Worm (Caenorhabditis elegans) whole organism, early embryonic: ENCODE measurements around the gene ugt-30.

Source experiments
- F13C5.2 ChIP-seq: sonication (generic microtip); optimal IDR thresholded peaks from 2 replicates; lab custom pipeline; 2017; ENCODE audit warnings: mild to moderate bottlenecking, missing genetic modification characterization, inconsistent platforms, missing compliant biosample characterization
- aly-1 ChIP-seq: sonication (generic microtip); optimal IDR thresholded peaks from 2 replicates; lab custom pipeline; 2016; ENCODE audit warnings: missing genetic modification characterization, missing compliant biosample characterization
- ama-1 ChIP-seq: fragments of 150-350 bp; optimal IDR thresholded peaks from 2 replicates; lab custom pipeline; 2014
- ceh-13 ChIP-seq: fragments of 200-800 bp; sonication (Bioruptor generic); optimal IDR thresholded peaks from 2 replicates; lab custom pipeline; 2018; ENCODE audit warnings: mild to moderate bottlenecking, missing genetic modification characterization, missing compliant biosample characterization
- ceh-36 ChIP-seq: sonication (generic microtip); optimal IDR thresholded peaks from 2 replicates; lab custom pipeline; 2016; ENCODE audit warnings: missing genetic modification characterization, inconsistent platforms, missing compliant biosample characterization
- flt-1 ChIP-seq: fragments of 200-800 bp; sonication (Bioruptor generic); IDR thresholded peaks from 2 replicates; pipeline ENCODE4 v1.3.6; 2022; ENCODE audit warnings: missing genetic modification characterization, missing compliant biosample characterization
- hnd-1 ChIP-seq: sonication (generic microtip); optimal IDR thresholded peaks from 2 replicates; lab custom pipeline; 2016; ENCODE audit warnings: missing genetic modification characterization, missing compliant biosample characterization
- tbx-37 ChIP-seq: fragments of 200-800 bp; sonication (Bioruptor generic); conservative IDR thresholded peaks from 2 replicates; pipeline ENCODE4 v1.3.6; 2022; ENCODE audit warnings: missing genetic modification reagents, missing genetic modification characterization, missing compliant biosample characterization

- TF ChIP-seq F13C5.2 (tag; lab: Kevin White, UChicago) (no peak), ama-1 (lab: Kevin White, UChicago) (no peak), flt-1 (no peak), tbx-37 (peak; percentile 42; the same call in 1 of the 2 replicates), ceh-36 (tag; lab: Kevin White, UChicago) (no peak), hnd-1 (tag; lab: Kevin White, UChicago) (no peak), ceh-13 (GFP tag; lab: Kevin White, UChicago) (no peak), aly-1 (tag; lab: Kevin White, UChicago) (no peak)
These were observed 11.7 kb upstream of the ugt-30 start, which contains the start of gene aipl-1 for ce11 chrV:15136772-15137171.
